Worm (Caenorhabditis elegans) whole organism, dauer: ENCODE measurements around the gene nas-31.

Experiments
- unc-62 ChIP-seq: sonication (generic microtip); optimal IDR thresholded peaks from 2 replicates; lab custom pipeline; 2017; ENCODE audit warnings: missing biosample characterization, missing genetic modification reagents, missing genetic modification characterization

Gene nas-31

DNA sequence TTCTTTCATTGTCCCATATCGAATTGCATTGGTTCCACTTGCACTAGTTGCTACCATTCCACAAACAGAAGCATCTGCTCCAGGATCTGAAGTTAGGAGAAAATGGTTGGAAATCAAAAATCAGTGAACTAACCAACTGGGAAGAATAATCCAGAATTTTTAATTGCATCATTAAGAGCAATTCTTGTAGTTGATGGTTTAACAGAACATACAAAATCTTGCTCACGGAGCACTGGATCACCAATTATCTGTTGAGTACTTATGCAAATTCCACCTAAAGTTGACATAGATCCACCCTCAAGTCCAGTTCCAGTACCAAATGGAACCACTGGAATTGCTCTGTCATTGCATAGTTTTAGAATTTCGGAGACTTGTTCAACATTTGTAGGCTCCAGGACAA is 31.9 kb downstream of the nas-31 start:
- TF ChIP-seq unc-62 (GFP tag; lab: Kevin White, UChicago), result no peak

DNA sequence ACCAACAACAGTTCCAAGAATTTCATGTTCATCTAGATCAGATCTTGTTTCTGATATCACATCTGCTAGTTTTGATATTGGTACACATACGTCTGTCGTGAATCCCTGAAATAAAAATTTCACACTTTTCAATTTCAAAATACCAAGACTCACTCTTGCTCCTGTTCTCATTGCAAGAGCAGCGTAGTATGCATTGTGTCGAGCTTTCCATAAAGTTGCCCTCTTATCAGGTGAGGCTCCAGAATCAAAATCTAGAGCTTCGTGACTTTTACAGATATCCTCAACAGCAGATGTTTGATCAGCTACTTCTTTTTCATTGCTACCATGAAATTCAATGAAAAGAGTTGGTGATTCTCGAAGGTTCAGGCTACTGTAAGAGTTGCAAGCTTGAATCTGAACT is 32.6 kb downstream of the nas-31 start, which contains the start of gene F32D8.11:
Gene F32D8.11, minus strand, starts transcription at position 101 of the 400 bp plus-strand sequence.
- TF ChIP-seq unc-62 (GFP tag; lab: Kevin White, UChicago), result no peak

DNA sequence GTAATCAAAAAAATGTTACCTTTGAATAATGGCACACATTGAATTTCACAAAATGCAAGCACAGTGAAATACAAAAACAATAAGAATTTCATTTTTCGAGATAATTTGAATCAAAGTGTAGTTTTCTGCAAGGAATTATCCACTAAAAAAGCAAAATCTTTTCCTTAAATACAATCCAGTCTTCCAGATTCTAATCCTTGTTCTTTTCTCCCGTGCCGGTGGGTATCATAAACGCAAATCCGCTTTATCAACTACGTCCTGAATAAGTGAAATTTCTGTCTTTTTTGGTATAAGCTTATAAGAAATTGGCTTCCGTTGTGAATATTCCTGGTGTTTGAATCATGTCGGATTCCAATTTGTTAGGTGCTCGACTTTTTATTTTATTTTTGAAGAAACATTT is 33.5 kb downstream of the nas-31 start:
- no peak for TF ChIP-seq unc-62 (GFP tag; lab: Kevin White, UChicago)

DNA sequence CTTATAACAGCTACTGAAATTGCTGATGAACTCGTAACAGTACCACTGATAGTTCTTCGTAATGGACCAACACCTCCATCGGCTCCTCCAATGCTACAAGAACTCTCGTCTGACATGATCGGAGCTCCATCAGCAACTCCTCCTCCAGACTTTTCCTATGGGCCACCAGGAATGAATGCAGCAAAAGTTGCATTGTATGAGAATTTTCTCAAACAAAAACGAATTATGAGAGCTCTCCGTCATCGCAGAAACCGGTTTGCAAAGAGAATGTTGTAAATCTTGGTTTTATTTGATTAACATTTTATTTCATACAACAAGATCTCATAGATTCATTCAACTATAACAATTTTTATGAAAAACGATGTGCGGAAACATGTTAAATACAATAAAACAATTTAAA is 34.1 kb downstream of the nas-31 start:
- TF ChIP-seq unc-62 (GFP tag; lab: Kevin White, UChicago), result no peak

DNA sequence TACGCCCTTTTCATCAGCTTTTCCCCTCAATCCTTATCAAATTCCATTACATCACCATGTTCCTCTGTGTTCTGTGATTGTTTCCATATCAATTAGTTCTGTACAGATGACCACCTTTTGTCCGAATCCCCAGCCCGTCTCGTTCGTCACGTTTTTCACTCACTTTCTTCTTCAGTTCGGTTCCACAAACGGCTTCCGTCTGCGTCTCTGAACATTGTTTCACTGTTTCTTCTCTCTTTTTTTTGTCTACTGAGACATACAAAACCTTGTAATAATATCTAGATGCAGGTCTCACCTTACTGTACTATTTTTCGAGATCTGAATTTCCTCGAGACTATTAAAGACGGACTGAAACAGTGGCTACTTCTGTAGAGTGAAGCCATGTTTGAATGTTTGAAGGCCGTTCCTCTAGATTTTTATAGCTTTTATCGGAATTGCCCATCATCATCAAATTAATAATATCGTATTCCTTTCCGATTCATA is 35.2 kb downstream of the nas-31 start, which contains the start of gene F32D8.3:
Gene F32D8.3, plus strand, starts transcription at position 433 of the 483 bp plus-strand sequence.
- TF ChIP-seq unc-62 (GFP tag; lab: Kevin White, UChicago), result no peak

DNA sequence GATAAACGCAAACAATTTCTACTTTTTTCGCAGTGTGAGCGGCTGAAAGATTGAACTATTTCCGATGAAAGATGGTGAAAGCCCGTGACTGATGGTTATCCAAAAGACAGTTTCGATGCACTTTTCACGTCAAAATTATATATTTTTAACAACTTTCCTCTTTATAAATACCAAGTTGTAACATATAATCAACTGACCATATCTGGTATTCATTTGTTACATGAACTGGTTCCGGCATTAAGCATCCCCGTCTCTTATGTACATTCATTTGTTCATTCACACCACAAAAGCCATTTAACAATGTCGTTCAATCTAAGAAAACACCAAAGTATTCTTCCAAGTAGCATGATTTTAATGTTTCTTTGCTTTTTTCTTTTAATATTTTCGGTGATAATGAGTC is 38.2 kb downstream of the nas-31 start, which contains the start of gene F32D8.2:
Gene F32D8.2, plus strand, starts transcription at position 301 of the 400 bp plus-strand sequence.
- TF ChIP-seq unc-62 (GFP tag; lab: Kevin White, UChicago), result no peak

DNA sequence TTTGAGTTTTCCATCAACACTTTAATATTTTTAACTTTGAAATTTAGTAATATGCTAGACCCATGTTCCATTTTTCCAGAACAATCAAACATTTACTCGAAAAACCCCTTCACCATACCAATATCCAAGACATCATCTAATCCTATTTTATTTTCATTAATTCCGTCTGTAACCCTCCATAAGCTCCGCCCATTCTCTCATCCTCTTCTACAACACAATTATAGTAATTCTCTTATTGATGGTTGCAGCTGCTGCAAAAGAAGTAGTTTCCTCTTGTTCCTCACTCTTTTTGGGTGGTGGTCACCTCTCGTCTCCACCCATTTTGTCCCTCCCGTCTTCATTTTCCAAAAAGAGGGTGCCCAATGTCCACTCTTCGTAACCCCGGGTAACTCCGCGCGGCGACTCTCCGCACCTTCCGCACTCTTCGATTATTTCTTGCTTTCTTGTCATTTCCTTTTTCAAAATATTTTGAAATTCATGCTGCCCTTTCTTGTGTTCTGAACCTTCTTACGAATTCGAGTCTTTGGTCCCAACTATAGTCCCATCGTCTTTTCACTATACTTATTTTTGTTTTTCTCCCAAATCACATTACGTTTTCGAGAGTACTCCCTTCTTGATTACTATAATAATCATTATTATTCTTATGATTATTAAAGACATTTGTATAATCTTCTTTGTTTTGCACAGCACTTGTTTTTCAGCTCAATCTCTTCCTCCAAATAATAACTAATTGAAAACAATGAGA is 41.3 kb downstream of the nas-31 start, which contains the start of gene F32D8.1:
Gene F32D8.1, plus strand, starts transcription at position 695 of the 745 bp plus-strand sequence.
- TF ChIP-seq unc-62 (GFP tag; lab: Kevin White, UChicago), result no peak

DNA sequence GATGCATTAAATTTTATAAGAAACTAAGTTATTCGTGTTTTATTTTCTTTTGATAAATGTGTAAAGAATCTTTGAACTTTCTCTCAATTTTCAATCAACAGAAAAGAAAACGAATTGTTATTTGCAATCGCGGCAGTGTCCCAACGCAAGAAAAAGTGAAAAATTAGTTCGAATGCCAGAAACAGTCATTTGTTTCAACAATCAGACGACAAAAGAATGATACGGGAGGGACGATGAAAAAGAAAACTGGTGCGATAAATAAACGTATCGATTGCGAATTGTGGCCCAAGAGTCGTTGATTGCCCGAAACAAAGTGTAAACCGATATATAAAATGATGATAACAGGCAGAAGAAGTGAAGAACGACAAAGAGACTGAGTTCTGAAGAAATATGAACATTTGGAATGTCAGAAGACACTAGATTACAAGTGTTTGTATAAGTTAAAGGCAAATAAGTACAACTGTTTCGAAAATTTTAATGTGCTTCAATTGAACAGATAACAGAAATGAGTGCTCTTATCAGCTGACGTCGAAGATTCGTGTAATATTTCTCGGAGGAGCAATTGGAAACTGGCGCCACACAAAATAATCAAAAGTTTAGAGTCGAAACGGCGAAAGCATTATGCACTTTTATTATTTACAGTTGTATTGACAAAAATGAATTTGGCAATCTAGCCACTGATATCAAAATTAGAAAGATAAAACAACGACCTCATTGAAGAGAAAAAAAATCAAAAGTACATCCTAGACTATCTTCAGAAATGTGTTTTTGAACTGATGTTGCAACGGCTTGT is 43.6 kb downstream of the nas-31 start:
- no peak for TF ChIP-seq unc-62 (GFP tag; lab: Kevin White, UChicago)

DNA sequence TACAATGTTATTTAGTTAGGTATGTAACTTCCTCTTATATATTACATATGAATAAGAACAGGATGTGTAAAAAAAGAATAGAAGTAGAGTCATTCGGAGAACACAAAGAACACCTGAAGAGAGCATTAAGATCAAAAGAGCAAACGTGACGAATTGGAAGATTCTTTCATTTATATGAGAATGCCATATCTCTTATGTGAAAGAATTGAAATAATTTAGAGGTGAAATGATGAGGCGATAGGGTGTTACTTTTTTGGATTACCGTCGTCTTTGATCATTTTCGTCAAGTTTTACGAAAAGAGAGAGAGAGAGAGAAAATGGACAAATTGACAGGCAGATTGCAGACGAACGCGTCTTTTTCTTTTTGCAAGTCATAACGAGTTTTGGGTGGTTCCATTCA is 45.1 kb downstream of the nas-31 start:
- TF ChIP-seq unc-62 (GFP tag; lab: Kevin White, UChicago), result no peak

DNA sequence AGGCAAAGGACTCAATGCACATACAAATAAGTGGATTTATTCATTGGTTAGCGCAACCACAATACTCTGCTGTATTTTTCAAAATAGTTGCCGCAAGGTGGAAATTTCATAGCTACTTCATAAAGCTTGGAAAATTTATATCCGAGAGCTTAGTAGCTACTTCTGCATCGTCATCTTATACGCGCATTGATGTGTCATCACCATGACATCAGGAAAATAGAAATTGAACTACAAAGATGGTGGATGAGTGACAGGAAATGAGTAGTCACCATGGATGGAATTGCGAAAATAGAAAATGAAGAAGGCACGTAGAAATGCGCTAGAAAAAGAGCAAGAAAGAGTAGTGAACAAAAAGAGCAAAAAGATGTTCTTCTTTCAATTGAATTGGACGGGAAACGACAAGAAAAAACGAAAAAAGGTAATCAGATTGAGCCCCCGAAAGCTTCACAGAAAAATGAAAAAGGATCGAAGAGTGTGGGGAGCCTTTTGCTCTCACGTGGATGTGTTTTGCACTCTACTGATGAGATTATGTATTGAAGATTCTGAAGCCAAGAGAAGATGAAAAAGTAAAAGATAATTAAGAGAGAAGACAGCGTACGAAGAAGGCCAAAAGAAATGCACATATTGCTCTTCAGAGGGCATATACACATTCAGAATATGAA is 46.6 kb downstream of the nas-31 start:
- TF ChIP-seq unc-62 (GFP tag; lab: Kevin White, UChicago), result no peak

DNA sequence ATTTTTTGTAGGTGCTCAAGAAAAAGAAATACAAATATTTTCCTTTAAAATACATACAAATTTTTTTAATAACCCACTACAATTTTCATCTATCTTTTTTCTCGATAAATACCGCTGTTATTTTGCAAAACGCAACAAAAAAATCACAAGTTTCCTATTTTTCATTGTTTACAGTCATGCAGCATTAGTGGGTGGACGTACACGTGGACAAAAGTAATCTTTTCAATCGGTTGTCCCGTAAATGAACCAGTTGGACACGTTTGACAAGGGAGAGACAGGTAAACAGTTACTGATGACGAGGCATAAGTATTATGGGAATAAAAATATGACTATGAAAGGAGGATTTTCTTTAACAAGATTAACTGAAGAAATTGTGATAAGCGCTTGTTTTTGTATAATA is 48.5 kb downstream of the nas-31 start:
- no peak for TF ChIP-seq unc-62 (GFP tag; lab: Kevin White, UChicago)

DNA sequence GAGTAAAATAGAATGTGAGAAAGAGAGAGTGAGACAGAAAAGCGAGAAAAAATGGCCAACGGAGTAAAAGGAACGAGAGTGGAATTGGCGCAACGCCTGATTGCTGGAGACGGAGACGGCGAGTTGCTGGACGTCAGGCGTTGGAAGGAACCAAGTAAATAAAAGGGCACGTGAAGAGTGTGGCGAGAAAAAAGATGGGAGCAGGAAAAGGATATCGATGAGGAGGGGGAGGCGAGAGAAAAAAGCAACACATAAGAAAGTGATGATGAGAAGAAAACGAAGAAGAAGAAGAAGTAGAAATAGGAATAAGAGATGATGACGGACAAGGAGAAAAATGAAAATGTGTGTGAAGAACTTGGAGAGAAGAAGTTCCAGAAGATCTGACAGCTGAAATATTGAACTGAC is 50.2 kb downstream of the nas-31 start:
- TF ChIP-seq unc-62 (GFP tag; lab: Kevin White, UChicago), result no peak

DNA sequence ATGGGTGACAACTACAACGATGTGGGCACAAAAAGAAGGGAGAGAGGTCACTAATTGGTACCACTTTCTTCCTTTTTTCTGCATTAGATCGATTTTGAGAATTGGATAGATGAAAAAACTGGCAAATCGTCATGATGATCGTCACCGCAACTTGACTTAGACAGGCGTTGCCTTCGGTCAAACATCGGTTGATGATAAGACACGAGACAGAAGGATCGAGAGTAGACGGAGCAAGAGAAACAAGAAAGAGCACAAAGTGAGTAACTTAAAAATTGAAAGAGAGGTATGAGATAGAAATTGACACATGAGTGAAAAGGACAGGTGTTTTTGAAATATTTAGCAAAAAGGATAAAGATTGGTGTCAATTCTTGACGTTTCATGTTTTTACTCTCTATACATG is 51.6 kb downstream of the nas-31 start:
- TF ChIP-seq unc-62 (GFP tag; lab: Kevin White, UChicago), result no peak
